Fruit fly (Drosophila melanogaster): ENCODE measurements around the gene RpL30.

The RpL30 gene

DNA sequence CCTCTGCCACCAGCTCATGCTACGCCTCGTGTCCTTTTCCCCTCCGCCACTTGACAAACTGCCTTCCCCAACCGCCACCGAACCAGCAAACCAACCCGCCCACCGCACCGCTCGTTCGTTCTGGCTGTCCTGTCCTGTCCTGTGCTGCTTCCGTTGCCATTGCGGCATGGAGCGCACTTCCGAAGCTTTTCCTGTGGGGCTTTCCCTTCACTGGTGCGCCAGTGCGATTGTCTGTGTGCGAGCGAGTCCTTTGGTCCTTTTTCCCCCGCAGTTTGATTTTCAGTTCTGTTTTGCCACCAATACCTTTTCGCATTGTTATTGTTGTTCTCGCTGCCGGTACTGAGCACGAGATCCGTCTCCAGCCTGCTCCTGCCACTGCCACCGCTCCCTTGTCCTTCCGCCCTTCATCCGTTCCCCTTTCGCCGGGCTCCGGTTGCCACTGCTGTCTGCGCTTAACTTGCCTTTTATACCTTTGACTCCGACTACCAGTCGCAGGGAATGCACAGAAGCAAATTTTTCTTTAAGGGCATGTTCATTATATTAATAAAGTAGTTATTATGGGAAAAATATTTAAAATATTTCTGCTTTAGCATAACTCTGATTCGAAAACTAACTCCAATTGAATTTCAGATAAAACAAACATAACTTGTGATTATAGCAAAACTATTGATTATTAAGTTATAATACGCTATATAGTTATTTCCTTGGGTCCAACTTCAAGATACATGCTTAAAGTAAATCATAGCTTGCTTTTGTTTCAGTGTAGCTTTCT, 15.1 kb upstream of the RpL30 start (continued):
- TF ChIP-seq MBD-R2 (GFP tag; IDR thresholded peaks at IDR 0.05) (no peak), CG7987 (GFP tag; optimal IDR thresholded peaks at IDR 0.05) (peak; percentile 10), pros (GFP tag; optimal IDR thresholded peaks at IDR 0.05) (no peak), MTF-1 (GFP tag; optimal IDR thresholded peaks at IDR 0.05; ENCODE audit: borderline replicate concordance) (no peak), Dref (GFP tag; IDR thresholded peaks at IDR 0.05) (no peak), CG6272 (GFP tag; IDR thresholded peaks at IDR 0.05) (no peak), Med (GFP tag) (peak; percentile 67), CG11247 (GFP tag; IDR thresholded peaks at IDR 0.05) (no peak), CG5953 (GFP tag; IDR thresholded peaks at IDR 0.05) (no peak), da (GFP tag; optimal IDR thresholded peaks at IDR 0.05) (no peak), CG8944 (GFP tag; optimal IDR thresholded peaks at IDR 0.05) (no peak), CG3838 (GFP tag; optimal IDR thresholded peaks at IDR 0.05) (no peak), Gug (GFP tag; IDR thresholded peaks at IDR 0.05) (0 out of 4 replicates have a peak, but pooled peaks have one; percentile 25), Dip3 (GFP tag; optimal IDR thresholded peaks at IDR 0.05) (no peak), Taf1 (GFP tag; IDR thresholded peaks at IDR 0.05) (no peak), dpn (GFP tag; optimal IDR thresholded peaks at IDR 0.05) (peak; percentile 27 to 43), slp2 (GFP tag; optimal IDR thresholded peaks at IDR 0.05) (no peak), CkIIα-i1 (GFP tag; IDR thresholded peaks at IDR 0.05) (no peak), CG12071 (GFP tag; optimal IDR thresholded peaks at IDR 0.05) (peak; percentile 25), sens (GFP tag) (peak; percentile 88), Bdp1 (GFP tag; optimal IDR thresholded peaks at IDR 0.05) (no peak), NC2β (GFP tag; optimal IDR thresholded peaks at IDR 0.05) (no peak), CG14860 (GFP tag; IDR thresholded peaks at IDR 0.05; ENCODE audit: partially characterized antibody) (no peak), CG10543 (GFP tag; optimal IDR thresholded peaks at IDR 0.05) (peak; percentile 80), Doc3 (GFP tag; IDR thresholded peaks at IDR 0.05; ENCODE audit: partially characterized antibody) (no peak), bigmax (GFP tag; optimal IDR thresholded peaks at IDR 0.05) (no peak), hb (GFP tag; IDR thresholded peaks at IDR 0.05; ENCODE audit: partially characterized antibody) (no peak), Nf-YC (tag; optimal IDR thresholded peaks at IDR 0.05) (peak; percentile 66), CG9797 (GFP tag; optimal IDR thresholded peaks at IDR 0.05) (no peak), zen2 (GFP tag; IDR thresholded peaks at IDR 0.05; ENCODE audit: partially characterized antibody) (no peak), HLHmδ (GFP tag; optimal IDR thresholded peaks at IDR 0.05) (no peak), tap (tag; optimal IDR thresholded peaks at IDR 0.05) (peak; percentile 74), lbe (GFP tag; optimal IDR thresholded peaks at IDR 0.05) (no peak), mirr (GFP tag; optimal IDR thresholded peaks at IDR 0.05) (peak; percentile 62), jing (GFP tag; optimal IDR thresholded peaks at IDR 0.05) (peak; percentile 41), Dp (GFP tag; optimal IDR thresholded peaks at IDR 0.05) (no peak), HmgD (GFP tag; optimal IDR thresholded peaks at IDR 0.05) (no peak), CG9932 (GFP tag; IDR thresholded peaks at IDR 0.05) (no peak), Bteb2 (GFP tag; optimal IDR thresholded peaks at IDR 0.05) (peak; percentile 40), pum (GFP tag; optimal IDR thresholded peaks at IDR 0.05) (peak; percentile 17), CG6765 (GFP tag; optimal IDR thresholded peaks at IDR 0.05) (peak; percentile 70), CG9609 (GFP tag; optimal IDR thresholded peaks at IDR 0.05) (no peak), jigr1 (GFP tag; IDR thresholded peaks at IDR 0.05) (no peak), Rfx (GFP tag; IDR thresholded peaks at IDR 0.05) (peak; percentile 34; the same call in 1 of the 2 replicates), MESR4 (GFP tag; optimal IDR thresholded peaks at IDR 0.05) (no peak), gcm2 (GFP tag; optimal IDR thresholded peaks at IDR 0.05) (no peak), CG6854 (GFP tag; optimal IDR thresholded peaks at IDR 0.05) (peak; percentile 53), CG9876 (GFP tag; optimal IDR thresholded peaks at IDR 0.05) (no peak), disco-r (GFP tag; optimal IDR thresholded peaks at IDR 0.05) (no peak)

Measured in whole organism, embryonic.